Worm (Caenorhabditis elegans): ENCODE data around the gene C05C10.5.

C05C10.5 gene

DNA sequence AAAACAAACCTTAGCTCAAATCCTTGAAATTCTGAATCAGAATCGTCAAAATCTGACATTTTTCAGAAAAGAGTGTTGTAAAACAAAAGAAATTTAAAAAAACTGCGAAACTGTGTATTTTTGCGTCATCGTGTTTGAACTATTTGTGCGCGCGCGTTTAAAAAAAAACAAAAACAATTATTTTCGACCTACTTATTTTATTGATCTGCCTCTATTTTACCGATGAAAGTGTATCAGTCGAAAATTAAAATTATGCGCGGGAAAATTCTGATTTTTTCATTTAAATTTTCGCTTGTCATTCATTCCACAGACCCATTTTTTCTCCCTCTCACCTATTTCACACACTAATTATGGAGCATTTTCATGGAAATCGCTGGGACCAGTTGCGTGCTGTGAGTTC is at the start of gene C05C10.5, which contains the start of gene C05C10.7:
TSS of gene C05C10.5 (plus strand) at position 164 of the 400 bp plus-strand sequence.
TSS of gene C05C10.7 (minus strand) at position 95 of the 400 bp plus-strand sequence.
- TF ChIP-seq snpc-1.1 (tag; optimal IDR thresholded peaks at IDR 0.05; ENCODE audit: insufficient read depth) = no peak
- TF ChIP-seq snpc-1.3 (tag; optimal IDR thresholded peaks at IDR 0.05; ENCODE audit: insufficient read depth) = peak; percentile 44
- TF ChIP-seq dpl-1 (GFP tag; optimal IDR thresholded peaks at IDR 0.05) = peak; percentile 84
- peak; percentile 75 for TF ChIP-seq madf-3 (GFP tag; IDR thresholded peaks at IDR 0.05)
- TF ChIP-seq hmg-1.2 (GFP tag; IDR thresholded peaks at IDR 0.05) = peak; percentile 43; the same call in 1 of the 2 replicates
- peak; percentile 42 for TF ChIP-seq tbp1 (GFP tag; optimal IDR thresholded peaks at IDR 0.05)
- peak; percentile 69 for TF ChIP-seq athp-1 (tag; optimal IDR thresholded peaks at IDR 0.05)
- peak; percentile 76; the same call in 1 of the 2 replicates for TF ChIP-seq Y95B8A.8 (GFP tag; IDR thresholded peaks at IDR 0.05)
- peak; percentile 78 for TF ChIP-seq unc-130 (GFP tag; optimal IDR thresholded peaks at IDR 0.05)
- TF ChIP-seq C06A6.2 (GFP tag; conservative IDR thresholded peaks at IDR 0.05) = no peak
- TF ChIP-seq efl-1 (GFP tag; optimal IDR thresholded peaks at IDR 0.05) = peak; percentile 97
- no peak for TF ChIP-seq repo-1 (tag; optimal IDR thresholded peaks at IDR 0.05)
- TF ChIP-seq dox-1 (GFP tag; IDR thresholded peaks at IDR 0.05) = peak; percentile 57
- TF ChIP-seq him-1 (tag; optimal IDR thresholded peaks at IDR 0.05) = no peak
- no peak for TF ChIP-seq gei-17 (GFP tag; optimal IDR thresholded peaks at IDR 0.05)
- peak; percentile 93 for TF ChIP-seq madf-8 (GFP tag; conservative IDR thresholded peaks at IDR 0.05)
- no peak for TF ChIP-seq die-1 (tag; optimal IDR thresholded peaks at IDR 0.05)
- peak in 1 of 3 experiments; percentile 57 for TF ChIP-seq lin-35 (GFP tag; optimal IDR thresholded peaks at IDR 0.05)
- TF ChIP-seq Y53G8AR.9 (GFP tag; conservative IDR thresholded peaks at IDR 0.05) = 0 out of 2 replicates have a peak, but pooled peaks have one; percentile 38
- TF ChIP-seq ekl-4 (GFP tag; IDR thresholded peaks at IDR 0.05) = peak; percentile 78
- no peak for TF ChIP-seq ztf-25 (GFP tag; IDR thresholded peaks at IDR 0.05)
- peak; percentile 78 for TF ChIP-seq lsl-1 (GFP tag; optimal IDR thresholded peaks at IDR 0.05)
- TF ChIP-seq ztf-3 (GFP tag; optimal IDR thresholded peaks at IDR 0.05) = no peak
- no peak for TF ChIP-seq akir-1 (GFP tag; optimal IDR thresholded peaks at IDR 0.05)
- peak; percentile 21 for TF ChIP-seq snpc-4 (GFP tag; optimal IDR thresholded peaks at IDR 0.05)
- TF ChIP-seq snpc-4 (tag; optimal IDR thresholded peaks at IDR 0.05) = no peak
- 0 out of 2 replicates have a peak, but pooled peaks have one; percentile 16 for TF ChIP-seq attf-3 (GFP tag; conservative IDR thresholded peaks at IDR 0.05)
- TF ChIP-seq lin-54 (GFP tag; optimal IDR thresholded peaks at IDR 0.05) = peak; percentile 90
- peak; percentile 46; the same call in 1 of the 2 replicates for TF ChIP-seq rcor-1 (GFP tag; IDR thresholded peaks at IDR 0.05)
- no peak for TF ChIP-seq Y56A3A.18 (GFP tag; IDR thresholded peaks at IDR 0.05)
- TF ChIP-seq snpc-3.4 (tag; optimal IDR thresholded peaks at IDR 0.05) = peak; percentile 88
- peak; percentile 98 for TF ChIP-seq madf-6 (GFP tag; IDR thresholded peaks at IDR 0.05)
- TF ChIP-seq B0336.3 (GFP tag; IDR thresholded peaks at IDR 0.05) = peak; percentile 74; the same call in 1 of the 2 replicates
- TF ChIP-seq mxl-1 (tag; optimal IDR thresholded peaks at IDR 0.05) = no peak
- TF ChIP-seq mcd-1 (GFP tag; IDR thresholded peaks at IDR 0.05) = peak; percentile 13; the same call in 1 of the 2 replicates
- no peak for TF ChIP-seq nhr-120 (GFP tag; IDR thresholded peaks at IDR 0.05)
- peak; percentile 62 for TF ChIP-seq tlf-1 (GFP tag; optimal IDR thresholded peaks at IDR 0.05)
- peak; percentile 93 for TF ChIP-seq ceh-91 (GFP tag; IDR thresholded peaks at IDR 0.05)
- TF ChIP-seq hsf-1 (GFP tag; IDR thresholded peaks at IDR 0.05) = peak; percentile 80
- peak; percentile 86 for TF ChIP-seq xnd-1 (tag; optimal IDR thresholded peaks at IDR 0.05)
- no peak for TF ChIP-seq nfyb-1 (GFP tag; IDR thresholded peaks at IDR 0.05)
- TF ChIP-seq B0019.2 (GFP tag; conservative IDR thresholded peaks at IDR 0.05) = peak; percentile 86
- no peak for TF ChIP-seq ceh-40 (GFP tag; IDR thresholded peaks at IDR 0.05)
- TF ChIP-seq egrh-3 (GFP tag; IDR thresholded peaks at IDR 0.05) = no peak
- TF ChIP-seq ZK185.1 (tag; optimal IDR thresholded peaks at IDR 0.05; ENCODE audit: poor library complexity, severe bottlenecking) = no peak
- TF ChIP-seq lin-26 (GFP tag; IDR thresholded peaks at IDR 0.05) = no peak
- TF ChIP-seq F33H1.4 (GFP tag; IDR thresholded peaks at IDR 0.05) = peak; percentile 82
- TF ChIP-seq C17E4.6 (GFP tag; IDR thresholded peaks at IDR 0.05) = peak; percentile 53
